Fruit fly (Drosophila melanogaster) whole organism, prepupa: ENCODE results near the gene Rsph1.

Experiments used
- Blimp-1 ChIP-seq: fragments of 200-800 bp; sonication (Bioruptor generic); optimal IDR thresholded peaks from 3 replicates; lab custom pipeline; 2017; ENCODE audit warnings: missing biosample characterization, missing genetic modification characterization, mild to moderate bottlenecking, moderate library complexity, missing genetic modification reagents
- CG10669 ChIP-seq: fragments of 200-800 bp; sonication (Bioruptor generic); optimal IDR thresholded peaks from 3 replicates; lab custom pipeline; 2018; ENCODE audit warnings: missing biosample characterization, mild to moderate bottlenecking, missing genetic modification characterization, moderate library complexity
- CG11294 ChIP-seq: fragments of 200-800 bp; sonication (Bioruptor generic); IDR thresholded peaks from 2 replicates; pipeline ENCODE4 v1.3.6; 2022; ENCODE audit warnings: missing biosample characterization, missing genetic modification characterization
- CG11762 ChIP-seq: fragments of 200-800 bp; sonication (Bioruptor generic); optimal IDR thresholded peaks from 3 replicates; lab custom pipeline; 2016; ENCODE audit warnings: missing biosample characterization, missing genetic modification characterization; ENCODE audit not compliant: insufficient read depth
- CG15336 ChIP-seq: fragments of 200-800 bp; sonication (Bioruptor generic); IDR thresholded peaks from 2 replicates; pipeline ENCODE4 v1.3.6; 2022; ENCODE audit warnings: missing biosample characterization, missing genetic modification characterization
- CG1621 ChIP-seq: fragments of 200-800 bp; sonication (Bioruptor generic); optimal IDR thresholded peaks from 3 replicates; lab custom pipeline; 2018; ENCODE audit warnings: missing biosample characterization, mild to moderate bottlenecking, missing genetic modification characterization
- CG16779 ChIP-seq: fragments of 200-800 bp; sonication (Bioruptor generic); optimal IDR thresholded peaks from 3 replicates; lab custom pipeline; 2017; ENCODE audit warnings: missing biosample characterization, mild to moderate bottlenecking, missing genetic modification characterization
- CG31627 ChIP-seq: fragments of 200-800 bp; sonication (Bioruptor generic); optimal IDR thresholded peaks from 3 replicates; lab custom pipeline; 2016; ENCODE audit warnings: missing biosample characterization, missing genetic modification characterization
- CG3919 ChIP-seq: fragments of 200-800 bp; sonication (Bioruptor generic); optimal IDR thresholded peaks from 3 replicates; lab custom pipeline; 2016; ENCODE audit warnings: missing biosample characterization, missing genetic modification characterization
- CG6163 ChIP-seq: fragments of 200-800 bp; sonication (Bioruptor generic); IDR thresholded peaks from 3 replicates; pipeline ENCODE4 v1.3.6; 2022; ENCODE audit warnings: missing biosample characterization, missing genetic modification characterization
- CG6276 ChIP-seq: fragments of 200-800 bp; sonication (Bioruptor generic); optimal IDR thresholded peaks from 2 replicates; lab custom pipeline; 2017; ENCODE audit warnings: missing biosample characterization, mild to moderate bottlenecking, missing genetic modification characterization
- CG6792 ChIP-seq: fragments of 200-800 bp; sonication (Bioruptor generic); optimal IDR thresholded peaks from 3 replicates; lab custom pipeline; 2016; ENCODE audit warnings: missing biosample characterization, missing genetic modification characterization
- CG6808 ChIP-seq: fragments of 200-800 bp; sonication (Bioruptor generic); optimal IDR thresholded peaks from 3 replicates; lab custom pipeline; 2017; ENCODE audit warnings: missing biosample characterization, missing genetic modification characterization, mild to moderate bottlenecking, moderate library complexity, missing genetic modification reagents
- CG8119 ChIP-seq: fragments of 200-800 bp; sonication (Bioruptor generic); IDR thresholded peaks from 3 replicates; pipeline ENCODE4 v1.3.6; 2022; ENCODE audit warnings: missing biosample characterization, missing genetic modification characterization
- CG8319 ChIP-seq: fragments of 200-800 bp; sonication (Bioruptor generic); optimal IDR thresholded peaks from 3 replicates; lab custom pipeline; 2016; ENCODE audit warnings: missing biosample characterization, missing genetic modification characterization
- CG8632 ChIP-seq: fragments of 200-800 bp; sonication (Bioruptor generic); optimal IDR thresholded peaks from 3 replicates; lab custom pipeline; 2016; ENCODE audit warnings: missing biosample characterization, missing genetic modification characterization
- CG9139 ChIP-seq: fragments of 200-800 bp; sonication (Bioruptor generic); optimal IDR thresholded peaks from 3 replicates; lab custom pipeline; 2017; ENCODE audit warnings: missing biosample characterization, mild to moderate bottlenecking, missing genetic modification characterization
- Eip75B ChIP-seq: fragments of 200-800 bp; sonication (Bioruptor generic); optimal IDR thresholded peaks from 3 replicates; lab custom pipeline; 2016; ENCODE audit warnings: missing biosample characterization, missing genetic modification characterization
- Eip78C ChIP-seq: fragments of 200-800 bp; sonication (Bioruptor generic); peaks from one replicate; lab custom pipeline; 2016; ENCODE audit warnings: missing biosample characterization, missing genetic modification characterization
- Eip93F ChIP-seq: fragments of 200-800 bp; sonication (Bioruptor generic); optimal IDR thresholded peaks from 2 replicates; lab custom pipeline; 2016; ENCODE audit warnings: missing biosample characterization, mild to moderate bottlenecking, missing genetic modification characterization
- Lpt ChIP-seq: fragments of 200-800 bp; sonication (Bioruptor generic); optimal IDR thresholded peaks from 3 replicates; lab custom pipeline; 2016; ENCODE audit warnings: missing biosample characterization, missing genetic modification characterization
- Sox15 ChIP-seq: fragments of 200-800 bp; sonication (Bioruptor generic); optimal IDR thresholded peaks from 3 replicates; lab custom pipeline; 2016; ENCODE audit warnings: missing biosample characterization, missing genetic modification characterization
- achi ChIP-seq: fragments of 200-800 bp; sonication (Bioruptor generic); optimal IDR thresholded peaks from 3 replicates; lab custom pipeline; 2016; ENCODE audit warnings: missing biosample characterization, missing genetic modification characterization
- acj6 ChIP-seq: fragments of 200-800 bp; sonication (Bioruptor generic); optimal IDR thresholded peaks from 3 replicates; lab custom pipeline; 2016; ENCODE audit warnings: missing biosample characterization, missing genetic modification characterization
- cyc ChIP-seq: fragments of 200-800 bp; sonication (Bioruptor generic); optimal IDR thresholded peaks from 3 replicates; lab custom pipeline; 2016; ENCODE audit warnings: missing biosample characterization, missing genetic modification characterization
- dac ChIP-seq: fragments of 200-800 bp; sonication (Bioruptor generic); optimal IDR thresholded peaks from 2 replicates; lab custom pipeline; 2017; ENCODE audit warnings: missing biosample characterization, mild to moderate bottlenecking, missing genetic modification characterization
- dsx ChIP-seq: fragments of 200-800 bp; optimal IDR thresholded peaks from 3 replicates; lab custom pipeline; 2019; ENCODE audit warnings: missing biosample characterization, mild to moderate bottlenecking, missing genetic modification characterization, moderate library complexity; ENCODE audit not compliant: poor library complexity, severe bottlenecking
- eg ChIP-seq: fragments of 200-800 bp; sonication (Bioruptor generic); IDR thresholded peaks from 3 replicates; pipeline ENCODE4 v1.3.6; 2022; ENCODE audit warnings: missing biosample characterization, missing genetic modification characterization
- esn ChIP-seq: fragments of 200-800 bp; sonication (Bioruptor generic); optimal IDR thresholded peaks from 2 replicates; lab custom pipeline; 2016; ENCODE audit warnings: missing biosample characterization, mild to moderate bottlenecking, missing genetic modification characterization, moderate library complexity
- fd59A ChIP-seq: fragments of 200-800 bp; sonication (Bioruptor generic); optimal IDR thresholded peaks from 2 replicates; lab custom pipeline; 2017; ENCODE audit warnings: missing biosample characterization, mild to moderate bottlenecking, missing genetic modification characterization, missing genetic modification reagents
- fkh ChIP-seq: fragments of 200-800 bp; sonication (Bioruptor generic); optimal IDR thresholded peaks from 3 replicates; lab custom pipeline; 2017; ENCODE audit warnings: missing biosample characterization, mild to moderate bottlenecking, missing genetic modification characterization, moderate library complexity
- lz ChIP-seq: fragments of 200-800 bp; sonication (Bioruptor generic); optimal IDR thresholded peaks from 3 replicates; lab custom pipeline; 2016; ENCODE audit warnings: missing biosample characterization, missing genetic modification characterization
- net ChIP-seq: fragments of 200-800 bp; sonication (Bioruptor generic); optimal IDR thresholded peaks from 3 replicates; lab custom pipeline; 2016; ENCODE audit warnings: missing biosample characterization, missing genetic modification characterization
- pdm3 ChIP-seq: fragments of 200-800 bp; sonication (Bioruptor generic); optimal IDR thresholded peaks from 3 replicates; lab custom pipeline; 2016; ENCODE audit warnings: missing biosample characterization, missing genetic modification characterization
- salr ChIP-seq, 2 experiments: fragments of 200-800 bp; sonication (Bioruptor generic); optimal IDR thresholded peaks; 3 replicates each; lab custom pipeline; 2016 to 2018; ENCODE audit warnings: missing biosample characterization in 2 of 2, missing genetic modification characterization in 2 of 2, mild to moderate bottlenecking in 1 of 2
- spab ChIP-seq: fragments of 200-800 bp; sonication (Bioruptor generic); optimal IDR thresholded peaks from 2 replicates; lab custom pipeline; 2017; ENCODE audit warnings: missing biosample characterization, mild to moderate bottlenecking, missing genetic modification characterization, missing genetic modification reagents
- ss ChIP-seq, 2 experiments: fragments of 200-800 bp; sonication (Bioruptor generic); optimal IDR thresholded peaks; 2 replicates in 1 of 2; 3 replicates in 1 of 2; lab custom pipeline; 2017 to 2018; ENCODE audit warnings: mild to moderate bottlenecking in 2 of 2, missing biosample characterization in 2 of 2, missing genetic modification characterization in 2 of 2, moderate library complexity in 1 of 2
- svp ChIP-seq: fragments of 200-800 bp; sonication (Bioruptor generic); peaks from one replicate; lab custom pipeline; 2016; ENCODE audit warnings: missing biosample characterization, missing genetic modification characterization
- topi ChIP-seq: fragments of 200-800 bp; sonication (Bioruptor generic); optimal IDR thresholded peaks from 3 replicates; lab custom pipeline; 2016; ENCODE audit warnings: missing biosample characterization, missing genetic modification characterization
- vri ChIP-seq: fragments of 200-800 bp; sonication (Bioruptor generic); optimal IDR thresholded peaks from 3 replicates; lab custom pipeline; 2016; ENCODE audit warnings: missing biosample characterization, mild to moderate bottlenecking, missing genetic modification characterization

Rsph1 gene

dm6 chr2L:13205256-13205655, 22.0 kb downstream of the Rsph1 start (continued):
- TF ChIP-seq achi (GFP tag; lab: Kevin White, UChicago), result no peak
- peak; percentile 45 for TF ChIP-seq Eip75B
- TF ChIP-seq Sox15 (GFP tag; lab: Kevin White, UChicago), result no peak
- peak; percentile 46; the same call in 1 of the 3 replicates for TF ChIP-seq eg
- no peak for TF ChIP-seq spab (GFP tag; lab: Kevin White, UChicago)
- no peak for TF ChIP-seq CG6792 (GFP tag; lab: Kevin White, UChicago)
- TF ChIP-seq esn (GFP tag; lab: Kevin White, UChicago), result peak; percentile 44
- peak; percentile 74 for TF ChIP-seq svp (GFP tag; lab: Kevin White, UChicago)
- no peak for TF ChIP-seq lz (GFP tag; lab: Kevin White, UChicago)
- TF ChIP-seq salr (GFP tag; optimal IDR thresholded peaks at IDR 0.05; lab: Kevin White, UChicago), result no peak
- TF ChIP-seq CG11294 (GFP tag; lab: Robert Waterston, UW), result no peak
- TF ChIP-seq Lpt (GFP tag; lab: Kevin White, UChicago), result no peak
- TF ChIP-seq topi (GFP tag; lab: Kevin White, UChicago), result peak; percentile 5
- no peak for TF ChIP-seq net (GFP tag; lab: Kevin White, UChicago)
- no peak for TF ChIP-seq cyc (GFP tag; lab: Kevin White, UChicago)
- TF ChIP-seq CG15336, result 0 out of 2 replicates have a peak, but pooled peaks have one; percentile 21
- TF ChIP-seq pdm3, result no peak
- no peak for TF ChIP-seq acj6
- no peak for TF ChIP-seq CG31627 (GFP tag; lab: Kevin White, UChicago)
- TF ChIP-seq dsx (GFP tag; lab: Kevin White, UChicago), result no peak
- no peak for TF ChIP-seq CG11762
- TF ChIP-seq Blimp-1 (GFP tag; lab: Kevin White, UChicago), result no peak
- no peak for TF ChIP-seq fd59A (GFP tag; lab: Kevin White, UChicago)
- TF ChIP-seq CG9139 (GFP tag; lab: Kevin White, UChicago), result no peak
- TF ChIP-seq CG8632 (GFP tag; lab: Kevin White, UChicago), result no peak
- no peak for TF ChIP-seq CG8119 (GFP tag; lab: Robert Waterston, UW)
- no peak for TF ChIP-seq CG6808

- 0 out of 3 replicates have a peak, but pooled peaks have one; percentile 35 for TF ChIP-seq CG8119 (GFP tag; lab: Robert Waterston, UW)
- TF ChIP-seq Eip75B, result peak; percentile 31
- TF ChIP-seq dac (GFP tag; lab: Kevin White, UChicago), result no peak
- peak; percentile 8 for TF ChIP-seq fkh (GFP tag; lab: Kevin White, UChicago)
- peak; percentile 65; the same call in 2 of the 3 replicates for TF ChIP-seq CG6163
- peak; percentile 61; the same call in 2 of the 3 replicates for TF ChIP-seq eg
- peak; percentile 44 for TF ChIP-seq CG6276 (GFP tag; lab: Kevin White, UChicago)
- no peak for TF ChIP-seq CG8319
- TF ChIP-seq CG16779 (tag; lab: Kevin White, UChicago), result peak; percentile 52
- TF ChIP-seq svp (GFP tag; lab: Kevin White, UChicago), result peak; percentile 89
- peak; percentile 39 for TF ChIP-seq CG1621 (tag; lab: Kevin White, UChicago)
- no peak for TF ChIP-seq esn (GFP tag; lab: Kevin White, UChicago)
- TF ChIP-seq CG15336, result 0 out of 2 replicates have a peak, but pooled peaks have one; percentile 27
- TF ChIP-seq Eip78C (GFP tag; lab: Kevin White, UChicago), result peak; percentile 77
- peak; percentile 55 for TF ChIP-seq vri (GFP tag; lab: Kevin White, UChicago)
- TF ChIP-seq salr (GFP tag; optimal IDR thresholded peaks at IDR 0.05; lab: Kevin White, UChicago), result no peak
- peak; percentile 5 to 73 for TF ChIP-seq ss (GFP tag; optimal IDR thresholded peaks at IDR 0.05; lab: Kevin White, UChicago)
- no peak for TF ChIP-seq net (GFP tag; lab: Kevin White, UChicago)
- TF ChIP-seq CG10669 (GFP tag; lab: Kevin White, UChicago), result no peak
- peak; percentile 17 for TF ChIP-seq CG9139 (GFP tag; lab: Kevin White, UChicago)
- peak; percentile 32 for TF ChIP-seq Lpt (GFP tag; lab: Kevin White, UChicago)
- no peak for TF ChIP-seq Eip93F (GFP tag; lab: Kevin White, UChicago)
- TF ChIP-seq Blimp-1 (GFP tag; lab: Kevin White, UChicago), result no peak
- no peak for TF ChIP-seq dsx (GFP tag; lab: Kevin White, UChicago)
- TF ChIP-seq CG31627 (GFP tag; lab: Kevin White, UChicago), result no peak
- peak; percentile 23 for TF ChIP-seq CG3919 (GFP tag; lab: Kevin White, UChicago)
- TF ChIP-seq, all 60 proteins: peak for 16
These were observed 22.9 kb downstream of the Rsph1 start for dm6 chr2L:13206077-13206668.
